Fruit fly (Drosophila melanogaster): ENCODE results near the gene CG12237.

CG12237 gene

DNA sequence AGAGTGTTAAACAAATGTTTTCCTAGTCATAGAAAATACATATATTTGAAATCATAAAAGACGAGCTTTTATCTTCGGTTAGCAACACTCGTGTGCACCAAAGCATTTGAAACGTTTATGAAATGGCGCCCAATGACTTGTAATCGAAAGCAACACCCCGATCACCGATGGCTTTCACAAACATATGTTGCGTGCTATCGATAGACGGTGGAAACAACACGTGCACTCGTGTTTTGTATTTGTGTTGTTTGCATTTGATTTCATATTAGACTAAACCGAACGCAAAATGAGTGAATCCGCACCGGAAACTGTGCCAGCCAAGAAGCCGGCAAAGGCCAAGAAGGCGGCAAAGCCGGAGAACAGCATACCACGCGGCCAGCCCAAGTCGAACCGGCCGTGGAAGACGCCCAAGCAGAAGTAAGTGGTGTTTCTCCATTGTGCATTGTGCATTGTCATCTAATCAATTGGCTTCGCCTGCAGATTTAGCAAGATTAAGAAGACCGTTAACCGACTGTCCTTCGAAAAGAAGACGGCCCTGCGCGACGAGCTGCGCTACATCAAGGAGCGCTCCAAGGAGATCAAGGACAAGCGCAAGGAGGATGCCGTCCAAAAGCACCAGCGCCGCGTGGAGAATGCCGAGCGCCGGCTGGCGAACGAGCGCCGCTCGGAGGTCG lies 26.5 kb downstream of the CG12237 start, which contains the start of gene CG14210:
TSS of gene CG14210 (plus strand) at position 207 of the 674 bp plus-strand sequence.
- TF ChIP-seq CG8478 (optimal IDR thresholded peaks at IDR 0.05) = no peak
- TF ChIP-seq CTCF (optimal IDR thresholded peaks at IDR 0.05) = no peak

DNA sequence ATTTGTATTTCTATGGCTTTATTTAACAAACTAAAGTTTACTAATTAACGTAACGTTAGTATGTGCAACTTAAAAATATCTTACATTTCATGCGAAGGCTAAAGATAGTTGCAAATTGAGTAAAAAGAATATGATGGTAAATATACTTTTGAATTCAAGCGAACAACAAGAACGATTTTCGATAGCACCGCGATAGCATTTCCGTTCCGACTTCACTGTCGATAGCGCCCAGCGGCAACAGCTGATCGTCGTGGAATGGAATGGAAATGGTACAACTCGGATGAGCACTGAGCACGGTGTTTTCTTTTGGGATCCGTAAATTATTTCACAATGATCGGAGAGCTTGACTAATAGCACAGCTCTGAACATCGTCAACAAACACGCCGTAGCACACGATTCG lies 29.2 kb downstream of the CG12237 start:
- TF ChIP-seq CTCF (optimal IDR thresholded peaks at IDR 0.05) = no peak
- TF ChIP-seq CG8478 (optimal IDR thresholded peaks at IDR 0.05) = no peak

DNA sequence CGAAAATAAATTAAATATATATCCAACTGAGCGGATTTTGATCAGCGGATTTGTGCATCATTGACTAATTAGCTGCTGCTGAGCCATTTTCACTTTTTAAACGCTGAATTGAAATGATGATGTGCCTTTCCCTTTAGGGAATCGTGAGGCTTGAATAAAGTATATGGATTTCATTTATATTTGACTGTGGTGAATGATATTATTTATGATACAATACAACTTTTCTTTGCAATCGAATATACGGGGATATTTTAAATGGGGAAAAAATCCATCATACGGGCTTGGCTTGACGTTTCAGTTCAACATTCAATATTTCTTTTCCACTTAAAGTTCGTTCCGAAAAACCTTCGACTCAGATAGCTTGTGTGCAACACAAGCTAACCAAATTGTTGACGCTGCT lies 31.4 kb downstream of the CG12237 start, which contains the start of the genes Shawn and Tyler:
TSS of gene Shawn (plus strand) at position 301 of the 400 bp plus-strand sequence.
TSS of gene Tyler (plus strand) at position 301 of the 400 bp plus-strand sequence.
- TF ChIP-seq CTCF (optimal IDR thresholded peaks at IDR 0.05) = no peak
- no peak for TF ChIP-seq CG8478 (optimal IDR thresholded peaks at IDR 0.05)

DNA sequence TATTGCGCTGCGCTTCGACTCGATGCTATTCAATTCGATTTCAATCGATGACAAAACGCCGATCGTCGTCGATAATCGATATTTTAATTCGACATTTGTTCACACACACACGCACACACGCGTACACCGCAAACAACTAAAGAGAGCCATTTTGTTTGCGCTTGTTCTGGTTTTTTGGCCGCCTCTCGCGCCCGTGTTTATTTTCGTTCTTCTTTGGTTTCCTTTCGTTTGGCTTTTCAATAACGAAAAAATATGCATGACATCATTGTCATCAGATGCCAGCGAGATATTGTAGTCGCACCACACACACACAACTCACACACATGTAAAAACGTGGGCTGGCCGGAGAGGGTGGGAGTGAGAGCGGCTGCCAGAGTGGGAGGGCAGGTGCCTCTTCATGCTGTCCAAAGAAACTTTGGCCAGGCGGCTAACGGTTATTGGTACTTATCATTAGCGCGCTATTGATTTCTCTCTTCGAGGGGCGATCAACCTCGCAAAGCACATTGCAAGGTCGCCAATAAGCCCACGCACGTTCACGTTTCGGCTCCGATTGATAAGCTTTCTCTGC lies 34.5 kb downstream of the CG12237 start:
- TF ChIP-seq CG8478 (optimal IDR thresholded peaks at IDR 0.05) (no peak), CTCF (optimal IDR thresholded peaks at IDR 0.05) (no peak)

DNA sequence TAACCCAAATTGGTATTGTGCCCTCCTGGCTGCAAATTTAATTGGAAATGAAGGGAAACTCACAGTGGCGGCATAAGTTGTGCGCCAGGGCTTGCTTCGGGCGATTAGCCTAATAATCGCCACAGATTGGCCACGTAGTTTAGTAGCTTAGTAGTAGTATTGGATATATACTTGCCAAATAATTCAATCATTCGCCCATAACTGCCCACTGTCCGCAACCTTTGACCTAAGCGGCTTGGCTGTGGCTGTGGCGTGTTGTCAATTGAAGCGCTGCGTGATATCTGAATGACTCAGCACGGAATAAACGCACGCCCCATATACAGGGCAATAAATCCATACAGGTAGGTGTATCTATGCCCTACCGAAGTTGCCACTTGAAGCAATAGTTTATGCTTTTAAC lies 35.7 kb downstream of the CG12237 start:
- TF ChIP-seq CTCF (optimal IDR thresholded peaks at IDR 0.05) = no peak

DNA sequence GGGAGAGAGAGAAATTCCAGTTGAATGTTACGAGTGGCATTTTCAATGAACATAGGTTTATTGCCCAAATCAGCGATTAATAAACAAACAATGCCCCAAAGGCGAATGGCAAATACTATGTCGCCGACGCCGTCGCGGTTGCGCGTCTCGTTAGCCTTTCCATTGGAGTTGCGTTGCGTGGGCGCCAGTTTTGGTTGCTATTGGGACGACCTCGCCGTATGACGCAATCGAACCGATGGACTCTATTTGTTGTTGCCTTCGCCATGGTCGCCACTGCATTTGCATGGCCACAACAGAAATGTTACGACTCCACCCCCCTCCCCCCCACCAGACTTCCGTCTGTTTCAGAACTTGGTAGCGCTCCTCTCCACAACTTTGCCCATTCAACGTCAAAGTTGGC lies 36.1 kb downstream of the CG12237 start:
- no peak for TF ChIP-seq CG8478 (optimal IDR thresholded peaks at IDR 0.05)
- no peak for TF ChIP-seq CTCF (optimal IDR thresholded peaks at IDR 0.05)

DNA sequence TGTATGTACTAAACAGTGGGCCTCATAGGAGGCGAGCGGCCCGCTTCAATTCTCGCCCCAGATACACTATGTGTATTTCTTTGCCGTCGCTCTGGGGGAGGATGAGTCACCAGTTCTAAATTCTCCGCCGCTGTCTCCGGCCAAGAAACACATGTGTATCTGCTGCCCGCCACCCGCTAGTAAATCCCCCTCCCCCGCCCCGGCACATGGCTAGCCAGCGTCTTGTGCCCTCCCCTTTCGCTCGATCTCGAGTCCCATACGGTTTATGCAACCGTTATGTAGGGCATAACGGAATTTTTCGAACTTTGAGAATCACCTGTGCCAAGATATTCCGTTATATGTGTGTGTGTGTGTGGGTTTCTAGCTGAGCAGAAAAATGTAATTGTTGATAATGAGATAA lies 36.8 kb downstream of the CG12237 start:
- TF ChIP-seq CTCF (optimal IDR thresholded peaks at IDR 0.05) (no peak), CG8478 (optimal IDR thresholded peaks at IDR 0.05) (no peak)

DNA sequence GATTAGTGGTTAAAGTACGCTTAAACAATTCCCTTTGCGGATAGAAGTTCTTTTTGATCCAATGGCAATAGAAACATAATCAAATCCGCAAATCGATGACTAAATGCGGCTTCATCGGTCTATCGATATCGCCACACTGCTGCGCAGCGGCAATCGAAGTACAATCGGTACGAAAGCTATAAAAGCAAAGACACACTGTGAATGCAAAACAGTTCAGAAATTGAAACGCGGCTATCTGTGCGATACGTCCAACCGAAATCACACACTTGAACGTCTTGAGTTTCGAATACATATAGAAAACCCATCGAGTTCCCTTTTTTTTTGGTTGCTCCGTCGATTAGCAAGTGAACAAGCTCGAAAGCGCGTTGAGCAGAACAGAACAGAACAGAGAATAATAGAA lies 37.7 kb downstream of the CG12237 start, which contains the start of gene CG14207:
TSS of gene CG14207 (plus strand) at position 203 of the 400 bp plus-strand sequence.
- no peak for TF ChIP-seq CTCF (optimal IDR thresholded peaks at IDR 0.05)
- TF ChIP-seq CG8478 (optimal IDR thresholded peaks at IDR 0.05) = no peak

DNA sequence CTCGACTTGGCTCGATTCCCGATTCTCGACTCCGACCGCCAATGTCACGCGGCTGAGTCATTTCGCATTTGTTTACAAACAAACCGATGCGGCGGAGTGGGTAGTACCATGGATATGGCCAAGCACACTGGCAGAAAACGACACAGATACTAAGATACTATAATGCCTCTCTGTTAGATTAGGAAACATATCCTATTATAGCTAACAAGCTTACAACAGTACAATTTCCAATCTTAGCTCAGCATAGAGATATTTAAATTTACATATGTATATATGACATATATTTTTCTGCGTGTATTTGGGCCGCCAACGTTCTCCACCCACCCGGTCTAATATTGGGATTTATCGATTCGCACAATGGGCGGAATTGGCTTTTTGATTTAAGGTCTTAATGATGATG lies 38.7 kb downstream of the CG12237 start:
- no peak for TF ChIP-seq CG8478 (optimal IDR thresholded peaks at IDR 0.05)
- TF ChIP-seq CTCF (optimal IDR thresholded peaks at IDR 0.05) = no peak

DNA sequence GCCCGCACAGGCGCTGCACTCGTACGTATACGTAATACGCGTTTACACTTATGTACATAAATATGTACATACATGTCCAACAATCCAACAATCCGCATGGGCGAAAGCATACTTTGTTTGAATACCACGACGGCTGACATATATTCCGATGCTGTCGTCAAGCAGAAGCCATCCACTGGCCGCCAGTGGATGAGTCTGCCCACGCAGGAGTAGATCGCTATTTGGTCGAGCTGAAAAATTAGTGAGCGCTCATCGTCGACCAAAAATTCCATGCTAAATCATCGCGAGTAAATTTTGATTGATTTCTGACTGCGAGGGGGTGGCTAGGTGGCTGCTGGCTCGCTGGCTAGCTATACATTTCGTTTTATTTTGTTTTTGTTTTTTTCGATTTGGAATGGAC lies 40.2 kb downstream of the CG12237 start:
- TF ChIP-seq CG8478 (optimal IDR thresholded peaks at IDR 0.05) (no peak), CTCF (optimal IDR thresholded peaks at IDR 0.05) (no peak)

DNA sequence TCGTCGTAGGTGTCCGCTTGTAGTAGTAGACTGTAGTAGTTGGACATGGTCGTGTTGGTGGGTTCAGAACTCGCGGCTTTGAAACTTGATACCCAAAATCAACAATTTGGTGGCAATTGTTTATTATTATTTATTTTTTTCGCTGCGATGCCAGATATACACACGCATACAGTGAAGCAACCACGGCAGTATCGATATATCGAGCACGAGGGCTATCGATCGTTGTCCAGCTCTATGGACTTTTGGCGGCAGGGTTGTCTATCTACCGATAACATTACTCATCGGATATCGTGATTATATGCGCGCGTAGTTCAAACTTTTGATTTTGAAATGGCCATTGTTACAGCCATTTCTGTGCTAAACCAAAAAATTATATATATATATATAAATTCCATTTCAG lies 41.0 kb downstream of the CG12237 start, which contains the start of gene CG14220:
TSS of gene CG14220 (minus strand) at position 208 of the 400 bp plus-strand sequence.
- no peak for TF ChIP-seq CG8478 (optimal IDR thresholded peaks at IDR 0.05)
- TF ChIP-seq CTCF (optimal IDR thresholded peaks at IDR 0.05) = no peak

DNA sequence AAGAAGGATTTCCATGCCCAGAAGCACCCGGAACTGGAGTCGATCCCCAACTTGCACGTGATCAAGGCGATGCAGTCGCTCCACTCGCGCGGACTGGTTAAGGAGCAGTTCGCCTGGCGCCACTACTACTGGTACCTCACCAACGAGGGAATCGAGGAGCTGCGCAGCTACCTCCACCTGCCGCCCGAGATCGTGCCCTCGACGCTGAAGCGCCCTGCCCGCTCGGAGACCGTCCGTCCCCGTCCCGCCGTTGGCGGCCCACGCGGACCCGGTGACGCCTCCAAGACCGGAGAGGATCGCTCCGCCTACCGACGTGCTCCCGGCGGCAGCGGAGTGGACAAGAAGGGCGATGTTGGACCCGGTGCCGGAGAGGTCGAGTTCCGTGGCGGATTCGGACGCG lies 44.2 kb downstream of the CG12237 start:
- no peak for TF ChIP-seq CG8478 (optimal IDR thresholded peaks at IDR 0.05)
- TF ChIP-seq CTCF (optimal IDR thresholded peaks at IDR 0.05) = no peak

DNA sequence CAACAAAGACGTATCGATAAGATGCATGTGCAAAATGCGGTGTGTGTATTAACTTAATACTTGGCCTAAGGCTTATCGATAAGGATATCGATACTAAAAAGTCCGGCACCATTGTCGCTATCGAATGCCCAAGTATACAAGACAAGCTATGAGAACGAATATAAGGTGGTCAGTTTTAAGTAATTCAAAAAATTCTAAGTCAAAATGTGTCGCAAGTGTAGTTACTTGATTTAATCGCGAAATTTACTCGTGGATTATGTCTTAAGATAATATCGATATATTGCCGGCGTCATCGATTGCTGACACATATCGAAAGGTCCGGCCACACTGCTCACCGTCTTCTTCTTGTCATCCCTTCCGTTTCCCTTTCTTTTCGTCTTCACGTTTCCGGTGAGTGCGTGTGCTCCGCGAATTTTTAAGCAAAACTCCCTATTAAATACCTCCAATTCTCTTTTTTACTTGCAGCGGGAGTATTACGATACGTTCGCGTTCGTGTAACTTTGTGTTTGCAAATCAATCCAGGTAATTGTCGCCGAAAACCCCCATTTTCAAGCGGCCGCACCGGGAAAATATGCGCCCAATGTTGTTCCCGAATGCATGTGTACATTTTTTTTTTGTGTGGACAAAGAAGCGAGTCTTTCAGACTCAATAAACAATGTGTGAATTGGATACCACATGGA lies 44.8 kb downstream of the CG12237 start, which contains the start of gene RpS10b:
TSS of gene RpS10b (plus strand) at position 348 of the 680 bp plus-strand sequence.
- TF ChIP-seq CG8478 (optimal IDR thresholded peaks at IDR 0.05) (no peak), CTCF (optimal IDR thresholded peaks at IDR 0.05) (no peak)

DNA sequence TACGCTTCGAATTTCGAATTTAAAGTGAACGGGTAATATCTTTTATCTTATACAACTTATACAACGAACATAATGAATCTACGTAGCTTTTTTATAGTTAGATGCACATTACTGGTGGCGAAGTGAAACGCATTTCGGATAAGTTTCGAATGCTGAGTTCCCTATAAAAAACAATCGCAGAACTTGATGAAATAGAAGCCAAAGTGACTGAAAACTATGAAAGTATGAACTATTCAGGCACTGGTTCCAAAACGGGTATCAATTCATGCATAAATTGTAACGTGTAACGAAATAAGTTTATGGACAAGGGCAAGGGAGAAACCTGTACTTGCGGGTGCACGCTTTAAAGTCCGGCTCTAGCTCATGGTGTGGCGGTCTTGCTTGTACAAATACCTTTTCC lies 46.8 kb downstream of the CG12237 start:
- TF ChIP-seq CG8478 (optimal IDR thresholded peaks at IDR 0.05) = no peak
- TF ChIP-seq CTCF (optimal IDR thresholded peaks at IDR 0.05) = no peak

DNA sequence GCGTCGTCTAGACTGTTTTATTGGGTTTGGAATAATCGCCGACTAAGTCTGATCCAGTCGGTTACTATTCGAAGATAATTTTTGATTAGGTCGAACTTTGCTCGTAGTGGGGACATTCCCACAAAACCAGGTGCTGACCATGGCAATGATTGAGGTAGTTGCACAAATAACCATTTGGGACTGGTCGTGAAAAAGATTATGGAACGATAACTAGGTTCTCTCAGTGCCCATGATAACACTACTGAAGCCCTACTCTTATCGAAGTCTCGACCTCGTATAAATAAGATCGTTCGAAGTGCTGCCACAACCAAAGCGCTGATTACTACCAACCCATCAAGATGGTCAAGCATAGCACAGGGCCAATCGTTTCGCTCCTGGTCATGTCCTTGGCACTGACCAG lies 50.4 kb downstream of the CG12237 start, which contains the start of gene CG14205:
TSS of gene CG14205 (plus strand) at position 301 of the 400 bp plus-strand sequence.
- TF ChIP-seq CTCF (optimal IDR thresholded peaks at IDR 0.05) (no peak), CG8478 (optimal IDR thresholded peaks at IDR 0.05) (no peak)

Measured in S2 (cell line).